Worm (Caenorhabditis elegans): Measurements from ENCODE around the gene nuo-5.

- TF ChIP-seq ztf-23 (GFP tag; IDR thresholded peaks at IDR 0.05) (no peak), klf-2 (GFP tag; conservative IDR thresholded peaks at IDR 0.05) (no peak), tab-1 (GFP tag; IDR thresholded peaks at IDR 0.05) (no peak), flt-1 (GFP tag; IDR thresholded peaks at IDR 0.05) (no peak), cog-1 (tag; optimal IDR thresholded peaks at IDR 0.05) (no peak)
These were observed 12.7 kb downstream of the nuo-5 start, which contains the start of gene C24B9.3 for ce11 chrV:2711429-2711828.
